Worm (Caenorhabditis elegans): Measurements from ENCODE around the gene srg-24.

The srg-24 gene

DNA sequence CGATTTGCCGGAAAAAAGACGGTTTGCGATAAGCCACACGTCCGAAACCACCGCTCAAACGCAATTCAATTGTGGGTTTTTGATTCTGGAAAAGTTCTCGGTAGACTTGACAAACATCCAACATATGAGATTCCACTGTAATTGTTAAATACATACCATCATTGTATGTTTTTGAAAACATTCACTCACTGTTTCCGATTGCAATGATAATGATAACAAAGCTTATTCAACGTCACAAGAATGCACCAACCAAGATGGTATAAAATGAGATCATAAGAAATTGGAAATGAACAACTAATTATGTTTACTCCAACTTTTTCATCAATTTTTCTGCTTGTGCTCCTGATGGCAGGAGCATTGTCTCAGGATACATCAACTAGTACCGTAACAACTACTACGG is 5.3 kb upstream of the srg-24 start, which contains the start of gene clec-122:
clec-122 (plus strand) TSS at position 301 of the 400 bp plus-strand sequence.
- no peak for TF ChIP-seq nhr-43 (tag; optimal IDR thresholded peaks at IDR 0.05; ENCODE audit: poor library complexity, severe bottlenecking)
- TF ChIP-seq pqm-1 (tag; optimal IDR thresholded peaks at IDR 0.05), result no peak
- TF ChIP-seq nhr-12 (tag; optimal IDR thresholded peaks at IDR 0.05), result no peak
- TF ChIP-seq ceh-82 (tag; optimal IDR thresholded peaks at IDR 0.05), result no peak
- no peak for TF ChIP-seq skn-1 (tag; optimal IDR thresholded peaks at IDR 0.05)

DNA sequence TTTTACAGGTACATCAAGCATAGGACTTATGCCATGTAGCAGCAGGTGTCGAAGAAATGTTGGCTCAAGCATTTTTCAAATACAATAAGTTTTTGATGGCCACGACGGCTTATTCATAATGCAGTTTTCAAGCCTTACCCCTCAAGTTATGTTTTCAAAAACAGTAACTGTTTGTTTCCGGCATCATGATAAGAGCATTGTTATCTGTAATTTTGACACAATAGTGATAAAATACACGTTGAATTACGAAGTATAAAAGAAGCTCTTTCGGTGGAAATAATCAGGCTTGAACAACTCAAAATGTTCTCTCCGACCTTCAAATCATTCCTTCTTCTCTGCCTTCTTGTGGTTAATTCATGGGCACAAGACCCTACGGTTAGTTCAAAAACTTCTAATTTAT is 1.6 kb upstream of the srg-24 start, which contains the start of gene clec-121:
clec-121 (plus strand) TSS at position 301 of the 400 bp plus-strand sequence.
- no peak for TF ChIP-seq nhr-77 (tag; optimal IDR thresholded peaks at IDR 0.05)
- TF ChIP-seq eor-1 (tag; optimal IDR thresholded peaks at IDR 0.05), result no peak
- no peak for TF ChIP-seq mml-1 (tag; optimal IDR thresholded peaks at IDR 0.05)
- no peak for TF ChIP-seq ztf-4 (tag; optimal IDR thresholded peaks at IDR 0.05)
- no peak for TF ChIP-seq nhr-28 (tag; optimal IDR thresholded peaks at IDR 0.05)
- TF ChIP-seq ztf-11 (tag; optimal IDR thresholded peaks at IDR 0.05), result no peak
- no peak for TF ChIP-seq nhr-43 (tag; optimal IDR thresholded peaks at IDR 0.05; ENCODE audit: poor library complexity, severe bottlenecking)
- no peak for TF ChIP-seq lin-39 (tag; optimal IDR thresholded peaks at IDR 0.05)
- no peak for TF ChIP-seq mdl-1 (tag; optimal IDR thresholded peaks at IDR 0.05)
- no peak for TF ChIP-seq lin-15B (tag; optimal IDR thresholded peaks at IDR 0.05)
- no peak for TF ChIP-seq lsy-12 (tag; optimal IDR thresholded peaks at IDR 0.05)
- no peak for TF ChIP-seq egl-27 (tag; optimal IDR thresholded peaks at IDR 0.05)
- TF ChIP-seq pqm-1 (tag; optimal IDR thresholded peaks at IDR 0.05), result no peak

DNA sequence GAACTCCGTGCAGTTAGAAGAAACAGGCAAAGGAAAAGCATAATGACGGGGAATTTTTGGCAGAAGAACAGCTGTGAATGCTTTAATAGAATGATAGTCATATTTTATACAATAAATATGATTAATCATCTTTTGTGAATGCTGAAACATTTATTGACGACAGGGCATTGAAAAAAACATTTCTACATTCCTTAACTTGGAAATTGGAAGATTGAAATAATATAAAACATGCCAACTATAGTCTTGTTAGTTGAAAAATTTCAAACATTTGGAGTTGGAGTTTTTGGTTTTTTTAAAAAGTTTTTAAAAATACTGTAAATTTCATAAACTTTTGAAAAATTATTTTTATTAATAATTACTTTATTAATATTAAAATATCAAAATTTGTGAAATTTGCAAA is 3.6 kb downstream of the srg-24 start, which contains the start of gene Y25C1A.14:
Y25C1A.14 (minus strand) TSS at position 101 of the 400 bp plus-strand sequence.
- TF ChIP-seq hmg-11 (tag; optimal IDR thresholded peaks at IDR 0.05) (no peak), skn-1 (tag; optimal IDR thresholded peaks at IDR 0.05) (no peak), elt-2 (tag; optimal IDR thresholded peaks at IDR 0.05) (no peak), ceh-28 (tag; optimal IDR thresholded peaks at IDR 0.05) (no peak), unc-62 (GFP tag; optimal IDR thresholded peaks at IDR 0.05) (no peak), snpc-4 (tag; optimal IDR thresholded peaks at IDR 0.05) (no peak), nfya-1 (tag; optimal IDR thresholded peaks at IDR 0.05; ENCODE audit: insufficient read depth) (no peak), nhr-23 (tag; optimal IDR thresholded peaks at IDR 0.05) (no peak), ztf-11 (tag; optimal IDR thresholded peaks at IDR 0.05) (no peak), sea-2 (GFP tag; optimal IDR thresholded peaks at IDR 0.05) (no peak), elt-1 (tag; optimal IDR thresholded peaks at IDR 0.05) (no peak), fkh-10 (GFP tag; optimal IDR thresholded peaks at IDR 0.05) (no peak), pha-4 (tag; optimal IDR thresholded peaks at IDR 0.05) (no peak), lin-39 (tag; optimal IDR thresholded peaks at IDR 0.05) (no peak), nhr-67 (tag; optimal IDR thresholded peaks at IDR 0.05) (no peak), zag-1 (tag; optimal IDR thresholded peaks at IDR 0.05) (no peak), nhr-237 (tag; optimal IDR thresholded peaks at IDR 0.05) (no peak), ama-1 (optimal IDR thresholded peaks at IDR 0.05) (no peak)

DNA sequence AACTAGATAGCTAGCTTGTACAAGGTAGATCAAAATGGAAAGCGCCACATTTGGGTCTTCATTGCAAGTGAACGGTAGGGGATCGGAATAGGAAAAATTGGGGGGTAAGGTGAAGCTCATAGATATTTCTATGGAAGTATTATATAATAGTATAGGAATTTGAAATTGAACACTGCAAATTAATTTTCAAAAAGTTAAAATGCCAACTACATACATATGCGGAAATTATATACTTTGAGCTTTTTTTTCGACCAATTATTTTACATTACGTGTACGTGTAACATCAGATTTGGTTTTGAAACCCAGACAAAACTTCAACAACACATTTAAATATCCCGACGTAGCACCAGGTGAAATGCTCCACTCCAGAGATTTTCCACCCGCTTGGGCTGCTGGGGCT is 4.4 kb downstream of the srg-24 start, which contains the start of gene srg-23:
srg-23 (minus strand) TSS at position 101 of the 400 bp plus-strand sequence.
- TF ChIP-seq nhr-76 (tag; optimal IDR thresholded peaks at IDR 0.05) (no peak), nhr-67 (tag; optimal IDR thresholded peaks at IDR 0.05) (no peak), ceh-82 (tag; optimal IDR thresholded peaks at IDR 0.05) (no peak), nhr-23 (tag; optimal IDR thresholded peaks at IDR 0.05) (no peak), nhr-77 (tag; optimal IDR thresholded peaks at IDR 0.05) (no peak), elt-2 (tag; optimal IDR thresholded peaks at IDR 0.05) (no peak), nhr-12 (tag; optimal IDR thresholded peaks at IDR 0.05) (no peak), fkh-10 (GFP tag; optimal IDR thresholded peaks at IDR 0.05) (no peak), nhr-25 (tag; optimal IDR thresholded peaks at IDR 0.05) (no peak), nfya-1 (tag; optimal IDR thresholded peaks at IDR 0.05; ENCODE audit: insufficient read depth) (no peak), eor-1 (tag; optimal IDR thresholded peaks at IDR 0.05) (no peak), zag-1 (tag; optimal IDR thresholded peaks at IDR 0.05) (no peak), ceh-9 (tag; optimal IDR thresholded peaks at IDR 0.05) (no peak), tbx-2 (tag; optimal IDR thresholded peaks at IDR 0.05) (no peak), sea-2 (GFP tag; optimal IDR thresholded peaks at IDR 0.05) (no peak), ztf-11 (tag; optimal IDR thresholded peaks at IDR 0.05) (no peak), elt-1 (tag; optimal IDR thresholded peaks at IDR 0.05) (no peak), jun-1 (tag; optimal IDR thresholded peaks at IDR 0.05) (no peak), mdl-1 (tag; optimal IDR thresholded peaks at IDR 0.05) (no peak)
